Worm (Caenorhabditis elegans) whole organism, L4 larva: Measurements from ENCODE around the gene srd-30.

Source experiments
- F10B5.3 ChIP-seq: sonication (generic microtip); optimal IDR thresholded peaks from 2 replicates; lab custom pipeline; 2016; ENCODE audit warnings: mild to moderate bottlenecking, missing genetic modification characterization, missing compliant biosample characterization
- F26F4.8 ChIP-seq: fragments of 200-800 bp; sonication (Bioruptor generic); conservative IDR thresholded peaks from 2 replicates; pipeline ENCODE4 v1.3.6; 2022; ENCODE audit warnings: missing genetic modification characterization, missing compliant biosample characterization
- F49E8.2 ChIP-seq: sonication (generic microtip); optimal IDR thresholded peaks from 2 replicates; lab custom pipeline; 2016; ENCODE audit warnings: missing compliant biosample characterization, mild to moderate bottlenecking, missing genetic modification characterization, borderline replicate concordance
- Y105C5A.15 ChIP-seq: fragments of 200-800 bp; sonication (Bioruptor generic); IDR thresholded peaks from 2 replicates; pipeline ENCODE4 v1.3.6; 2022; ENCODE audit warnings: missing genetic modification characterization, missing compliant biosample characterization
- Y48G9A.11 ChIP-seq: fragments of 200-800 bp; sonication (Bioruptor generic); IDR thresholded peaks from 2 replicates; pipeline ENCODE4 v1.3.6; 2022; ENCODE audit warnings: missing genetic modification reagents, missing genetic modification characterization, missing compliant biosample characterization
- aha-1 ChIP-seq: fragments of 150-350 bp; peaks from one replicate; lab custom pipeline; 2014; ENCODE audit warnings: missing biosample characterization, missing genetic modification characterization
- ceh-32 ChIP-seq: sonication (generic microtip); optimal IDR thresholded peaks from 2 replicates; lab custom pipeline; 2016; ENCODE audit warnings: mild to moderate bottlenecking, missing genetic modification characterization, missing compliant biosample characterization; ENCODE audit not compliant: poor library complexity
- ces-1 ChIP-seq: fragments of 150-350 bp; sonication (generic microtip); optimal IDR thresholded peaks from 4 replicates; lab custom pipeline; 2014; ENCODE audit warnings: missing biosample characterization, missing genetic modification reagents, missing genetic modification characterization
- cey-2 ChIP-seq: sonication (generic microtip); optimal IDR thresholded peaks from 3 replicates; lab custom pipeline; 2017; ENCODE audit warnings: missing genetic modification characterization, mild to moderate bottlenecking, missing compliant biosample characterization, antibody characterized with exemption, borderline replicate concordance; ENCODE audit not compliant: insufficient read depth
- dmd-8 ChIP-seq: fragments of 200-800 bp; sonication (Bioruptor generic); IDR thresholded peaks from 2 replicates; pipeline ENCODE4 v1.3.6; 2022; ENCODE audit warnings: missing genetic modification characterization, missing compliant biosample characterization
- dpl-1 ChIP-seq: fragments of 150-350 bp; optimal IDR thresholded peaks from 2 replicates; lab custom pipeline; 2014; ENCODE audit warnings: missing biosample characterization, missing genetic modification reagents, missing genetic modification characterization
- egl-27 ChIP-seq: sonication (generic microtip); optimal IDR thresholded peaks from 3 replicates; lab custom pipeline; 2017; ENCODE audit warnings: missing biosample characterization, missing genetic modification reagents, missing genetic modification characterization
- hlh-11 ChIP-seq: fragments of 200-800 bp; sonication (Bioruptor generic); optimal IDR thresholded peaks from 2 replicates; lab custom pipeline; 2018; ENCODE audit warnings: mild to moderate bottlenecking, missing genetic modification characterization, missing compliant biosample characterization
- hlh-30 ChIP-seq: sonication (generic microtip); optimal IDR thresholded peaks from 2 replicates; lab custom pipeline; 2017; ENCODE audit warnings: antibody characterized with exemption, mild to moderate bottlenecking, missing genetic modification characterization, missing compliant biosample characterization; ENCODE audit not compliant: insufficient read depth
- hmg-1.1 ChIP-seq: fragments of 200-800 bp; sonication (Bioruptor generic); IDR thresholded peaks from 2 replicates; pipeline ENCODE4 v1.3.6; 2022; ENCODE audit warnings: missing genetic modification reagents, missing genetic modification characterization, missing compliant biosample characterization
- lin-15B ChIP-seq: fragments of 150-350 bp; sonication (generic microtip); optimal IDR thresholded peaks from 3 replicates; lab custom pipeline; 2014; ENCODE audit warnings: missing biosample characterization, missing genetic modification characterization
- lin-29 ChIP-seq: fragments of 200-800 bp; sonication (Bioruptor generic); IDR thresholded peaks from 2 replicates; pipeline ENCODE4 v1.3.6; 2022; ENCODE audit warnings: missing genetic modification reagents, missing genetic modification characterization, missing compliant biosample characterization
- lin-38 ChIP-seq: fragments of 200-800 bp; sonication (Bioruptor generic); IDR thresholded peaks from 2 replicates; pipeline ENCODE4 v1.3.6; 2022; ENCODE audit warnings: missing genetic modification reagents, missing genetic modification characterization, missing compliant biosample characterization
- nhr-11 ChIP-seq: fragments of 150-350 bp; optimal IDR thresholded peaks from 2 replicates; lab custom pipeline; 2014; ENCODE audit warnings: missing biosample characterization, missing genetic modification characterization
- nhr-28 ChIP-seq: fragments of 150-350 bp; optimal IDR thresholded peaks from 2 replicates; lab custom pipeline; 2014; ENCODE audit warnings: missing biosample characterization, missing genetic modification characterization
- php-3 ChIP-seq: fragments of 200-800 bp; sonication (Bioruptor generic); IDR thresholded peaks from 2 replicates; pipeline ENCODE4 v1.3.6; 2022; ENCODE audit warnings: missing genetic modification reagents, missing genetic modification characterization, missing compliant biosample characterization
- rbr-2 ChIP-seq: sonication (generic microtip); optimal IDR thresholded peaks from 2 replicates; lab custom pipeline; 2016; ENCODE audit warnings: missing genotype, missing genetic modification characterization, missing compliant biosample characterization
- saeg-2 ChIP-seq: fragments of 200-800 bp; sonication (Bioruptor generic); IDR thresholded peaks from 2 replicates; pipeline ENCODE4 v1.3.6; 2022; ENCODE audit warnings: missing genetic modification reagents, missing genetic modification characterization, missing compliant biosample characterization
- sdz-12 ChIP-seq: fragments of 200-800 bp; sonication (Bioruptor generic); optimal IDR thresholded peaks from 2 replicates; lab custom pipeline; 2018; ENCODE audit warnings: mild to moderate bottlenecking, missing genetic modification characterization, missing compliant biosample characterization
- set-16 ChIP-seq: fragments of 200-800 bp; sonication (Bioruptor generic); IDR thresholded peaks from 2 replicates; pipeline ENCODE4 v1.3.6; 2022; ENCODE audit warnings: missing genetic modification reagents, missing genetic modification characterization, missing compliant biosample characterization
- skn-1 ChIP-seq: fragments of 150-350 bp; optimal IDR thresholded peaks from 2 replicates; lab custom pipeline; 2014; ENCODE audit warnings: missing biosample characterization, missing genetic modification characterization
- snpc-1.2 ChIP-seq: fragments of 200-800 bp; sonication (Bioruptor generic); IDR thresholded peaks from 2 replicates; pipeline ENCODE4 v1.3.6; 2022; ENCODE audit warnings: missing genetic modification reagents, missing genetic modification characterization, missing compliant biosample characterization
- unc-130 ChIP-seq: sonication (generic microtip); optimal IDR thresholded peaks from 2 replicates; lab custom pipeline; 2016; ENCODE audit warnings: missing genetic modification reagents, missing genetic modification characterization, missing compliant biosample characterization
- unc-39 ChIP-seq: sonication (generic microtip); optimal IDR thresholded peaks from 2 replicates; lab custom pipeline; 2017; ENCODE audit warnings: missing biosample characterization, missing genetic modification characterization
- unc-62 ChIP-seq, 3 experiments: fragments of 150-350 bp in 1 of 3; sonication (generic microtip); optimal IDR thresholded peaks in 2 of 3; peaks in 1 of 3; 1 replicate in 1 of 3; 2 replicates in 2 of 3; lab custom pipeline; 2014 to 2017; ENCODE audit warnings: missing biosample characterization in 3 of 3, missing genetic modification characterization in 3 of 3, missing genetic modification reagents in 3 of 3, missing genotype in 1 of 3
- zfp-2 ChIP-seq: sonication (generic microtip); optimal IDR thresholded peaks from 2 replicates; lab custom pipeline; 2016; ENCODE audit warnings: mild to moderate bottlenecking, missing genetic modification characterization, missing compliant biosample characterization
- ztf-11 ChIP-seq: fragments of 150-350 bp; optimal IDR thresholded peaks from 2 replicates; lab custom pipeline; 2014; ENCODE audit warnings: missing biosample characterization, missing genetic modification characterization

Gene srd-30

ce11 chrV:7639356-7639755 is 9.8 kb downstream of the srd-30 start:
- TF ChIP-seq php-3 (GFP tag; lab: Robert Waterston, UW), result no peak
- TF ChIP-seq aha-1 (tag; lab: Kevin White, UChicago), result peak; percentile 78
- TF ChIP-seq unc-62 (GFP tag; optimal IDR thresholded peaks at IDR 0.05 in 1 of 2; lab: Kevin White, UChicago), result peak in 1 of 2 experiments; percentile 76
- TF ChIP-seq unc-62 (tag; optimal IDR thresholded peaks at IDR 0.05; lab: Kevin White, UChicago), result no peak
- TF ChIP-seq snpc-1.2 (GFP tag; lab: Robert Waterston, UW), result no peak
- TF ChIP-seq, all 104 proteins: peak for 2

- TF ChIP-seq Y105C5A.15 (GFP tag; lab: Robert Waterston, UW) (no peak), saeg-2 (GFP tag; lab: Robert Waterston, UW) (no peak), rbr-2 (tag; lab: Kevin White, UChicago) (no peak), F49E8.2 (tag; lab: Kevin White, UChicago) (no peak), zfp-2 (tag; lab: Kevin White, UChicago) (no peak), ceh-32 (tag; lab: Kevin White, UChicago) (no peak), sdz-12 (GFP tag; lab: Kevin White, UChicago) (no peak)
These were observed 10.2 kb downstream of the srd-30 start, which contains the start of gene F07C4.10 for ce11 chrV:7639787-7640186. Gene F07C4.10 (minus strand): TSS chrV:7639887.

DNA sequence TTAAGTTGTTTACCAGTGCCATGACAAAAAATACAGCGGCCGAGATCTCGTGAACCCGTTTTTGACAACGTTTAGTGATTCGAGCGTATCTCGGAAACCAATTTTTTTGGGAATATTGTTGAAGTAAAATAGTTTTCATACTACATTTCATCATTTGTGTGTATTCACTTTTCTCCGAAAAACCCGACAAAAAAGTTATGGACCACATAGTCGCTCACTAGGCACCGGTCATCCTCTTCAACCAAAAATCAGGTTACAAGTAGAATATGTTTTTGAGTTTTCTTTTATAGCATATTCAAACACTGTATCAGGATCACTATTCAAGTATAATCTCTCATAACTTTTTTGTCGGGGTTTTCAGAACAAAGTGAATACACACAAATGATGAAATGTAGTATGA is 12.1 kb downstream of the srd-30 start:
- TF ChIP-seq unc-62 (GFP tag; optimal IDR thresholded peaks at IDR 0.05 in 1 of 2; lab: Kevin White, UChicago) (peak in 1 of 2 experiments; percentile 92), unc-62 (tag; optimal IDR thresholded peaks at IDR 0.05; lab: Kevin White, UChicago) (no peak), F10B5.3 (no peak)

DNA sequence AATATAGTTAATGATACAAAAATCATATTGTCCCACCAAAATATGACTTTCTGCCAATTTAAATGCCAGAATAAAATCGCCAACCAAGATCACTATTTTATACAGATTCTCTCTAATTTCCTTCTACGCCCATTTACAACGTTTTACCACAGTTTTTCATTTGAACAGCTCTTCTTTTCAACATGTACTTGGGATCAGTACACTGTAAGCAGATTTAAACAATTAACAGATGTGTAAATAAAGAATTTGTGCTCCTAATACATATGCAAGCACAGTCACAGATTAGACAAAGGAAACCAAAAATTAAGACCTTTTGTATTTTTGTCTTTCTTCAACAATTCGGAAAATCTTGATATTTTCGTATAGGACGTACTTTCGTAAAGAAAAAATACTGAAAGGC is 13.8 kb downstream of the srd-30 start, which contains the start of gene F07C4.11:
F07C4.11 (minus strand) TSS at position 101 of the 400 bp plus-strand sequence.
- TF ChIP-seq nhr-28 (tag; lab: Kevin White, UChicago) (no peak), Y105C5A.15 (GFP tag; lab: Robert Waterston, UW) (no peak), F26F4.8 (GFP tag; lab: Robert Waterston, UW) (no peak), F10B5.3 (no peak), hlh-30 (tag; lab: Kevin White, UChicago) (no peak), egl-27 (tag; lab: Kevin White, UChicago) (no peak)

DNA sequence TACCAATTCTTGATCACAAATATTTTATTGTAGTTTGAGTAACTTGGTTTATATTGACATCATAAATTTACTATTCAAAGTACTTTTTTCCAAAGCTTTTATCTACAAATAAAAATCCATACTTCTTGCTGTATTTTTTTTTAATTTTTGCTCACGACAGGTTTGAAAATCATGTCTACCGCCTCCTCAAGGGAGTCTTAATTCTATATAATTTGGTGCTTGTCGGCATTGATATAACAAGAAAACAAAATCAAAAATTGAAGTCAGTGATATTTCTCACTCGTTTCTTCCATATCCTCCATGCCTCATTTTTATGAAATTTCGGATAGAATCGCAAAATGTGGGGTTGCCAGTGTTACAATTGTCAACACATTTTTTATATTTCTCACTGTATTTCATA is 15.8 kb downstream of the srd-30 start, which contains the start of gene str-47:
str-47 (plus strand) TSS at position 301 of the 400 bp plus-strand sequence.
- TF ChIP-seq Y48G9A.11 (no peak), dpl-1 (GFP tag; lab: Kevin White, UChicago) (no peak), hmg-1.1 (no peak)

DNA sequence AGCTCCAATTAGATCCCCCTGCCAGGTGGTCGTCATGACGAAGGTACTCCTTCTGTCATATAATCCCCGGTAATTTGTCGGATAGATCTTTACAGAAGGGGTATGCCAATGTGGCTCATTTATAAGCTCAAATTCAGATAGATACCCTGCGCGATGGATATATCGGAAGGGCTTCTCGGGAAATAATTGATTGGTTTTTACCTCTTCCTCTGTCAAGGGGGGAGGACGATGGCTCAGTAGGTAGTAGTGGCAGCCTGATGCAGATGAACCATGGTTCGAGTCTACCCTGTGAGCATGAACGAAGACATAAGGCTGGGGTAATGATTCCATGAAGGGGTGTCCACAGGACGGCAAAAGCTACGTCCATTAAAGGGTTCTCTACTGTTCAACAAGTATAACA is 17.5 kb downstream of the srd-30 start:
- TF ChIP-seq set-16 (GFP tag; lab: Robert Waterston, UW) (no peak), lin-38 (GFP tag; lab: Robert Waterston, UW) (no peak), snpc-1.2 (GFP tag; lab: Robert Waterston, UW) (no peak), hmg-1.1 (no peak), unc-39 (tag; lab: Kevin White, UChicago) (no peak), lin-29 (GFP tag; lab: Robert Waterston, UW) (no peak), dmd-8 (GFP tag; lab: Robert Waterston, UW) (no peak), lin-15B (no peak), skn-1 (tag; lab: Kevin White, UChicago) (no peak), aha-1 (tag; lab: Kevin White, UChicago) (no peak), ztf-11 (tag; lab: Kevin White, UChicago) (no peak), ces-1 (GFP tag; lab: Kevin White, UChicago) (no peak), Y105C5A.15 (GFP tag; lab: Robert Waterston, UW) (no peak), nhr-11 (tag; lab: Kevin White, UChicago) (no peak), hlh-11 (tag; lab: Kevin White, UChicago) (no peak), unc-130 (GFP tag; lab: Kevin White, UChicago) (no peak), cey-2 (no peak)
